Worm (Caenorhabditis elegans) whole organism, early embryonic: ENCODE measurements around the gene stdh-3.

Experiments
- B0310.2 ChIP-seq: sonication (generic microtip); optimal IDR thresholded peaks from 2 replicates; lab custom pipeline; 2016; ENCODE audit warnings: mild to moderate bottlenecking, missing genetic modification characterization, missing compliant biosample characterization
- F13C5.2 ChIP-seq: sonication (generic microtip); optimal IDR thresholded peaks from 2 replicates; lab custom pipeline; 2017; ENCODE audit warnings: mild to moderate bottlenecking, missing genetic modification characterization, inconsistent platforms, missing compliant biosample characterization
- aly-1 ChIP-seq: sonication (generic microtip); optimal IDR thresholded peaks from 2 replicates; lab custom pipeline; 2016; ENCODE audit warnings: missing genetic modification characterization, missing compliant biosample characterization
- ama-1 ChIP-seq: fragments of 150-350 bp; optimal IDR thresholded peaks from 2 replicates; lab custom pipeline; 2014
- ceh-13 ChIP-seq: fragments of 200-800 bp; sonication (Bioruptor generic); optimal IDR thresholded peaks from 2 replicates; lab custom pipeline; 2018; ENCODE audit warnings: mild to moderate bottlenecking, missing genetic modification characterization, missing compliant biosample characterization
- ceh-36 ChIP-seq: sonication (generic microtip); optimal IDR thresholded peaks from 2 replicates; lab custom pipeline; 2016; ENCODE audit warnings: missing genetic modification characterization, inconsistent platforms, missing compliant biosample characterization
- ets-7 ChIP-seq: sonication (generic microtip); optimal IDR thresholded peaks from 2 replicates; lab custom pipeline; 2016; ENCODE audit warnings: missing genotype, missing genetic modification characterization, missing compliant biosample characterization
- flt-1 ChIP-seq: fragments of 200-800 bp; sonication (Bioruptor generic); IDR thresholded peaks from 2 replicates; pipeline ENCODE4 v1.3.6; 2022; ENCODE audit warnings: missing genetic modification characterization, missing compliant biosample characterization
- hmbx-1 ChIP-seq: sonication (generic microtip); optimal IDR thresholded peaks from 2 replicates; lab custom pipeline; 2016; ENCODE audit warnings: mild to moderate bottlenecking, missing genetic modification characterization, missing compliant biosample characterization
- hmg-4 ChIP-seq: fragments of 200-800 bp; sonication (Bioruptor generic); optimal IDR thresholded peaks from 2 replicates; lab custom pipeline; 2018; ENCODE audit warnings: mild to moderate bottlenecking, missing genetic modification characterization, missing compliant biosample characterization
- hnd-1 ChIP-seq: sonication (generic microtip); optimal IDR thresholded peaks from 2 replicates; lab custom pipeline; 2016; ENCODE audit warnings: missing genetic modification characterization, missing compliant biosample characterization
- pes-1 ChIP-seq: fragments of 200-800 bp; sonication (Bioruptor generic); IDR thresholded peaks from 2 replicates; pipeline ENCODE4 v1.3.6; 2022; ENCODE audit warnings: missing genetic modification reagents, missing genetic modification characterization, missing compliant biosample characterization
- scrt-1 ChIP-seq: fragments of 200-800 bp; sonication (Bioruptor generic); IDR thresholded peaks from 2 replicates; pipeline ENCODE4 v1.3.6; 2022; ENCODE audit warnings: missing genetic modification characterization, missing compliant biosample characterization
- sea-1 ChIP-seq: fragments of 200-800 bp; sonication (Bioruptor generic); conservative IDR thresholded peaks from 2 replicates; pipeline ENCODE4 v1.3.6; 2022; ENCODE audit warnings: missing genetic modification characterization, missing compliant biosample characterization
- tbx-11 ChIP-seq: fragments of 200-800 bp; sonication (Bioruptor generic); IDR thresholded peaks from 2 replicates; pipeline ENCODE4 v1.3.6; 2022; ENCODE audit warnings: missing genetic modification characterization, missing compliant biosample characterization
- tbx-37 ChIP-seq: fragments of 200-800 bp; sonication (Bioruptor generic); conservative IDR thresholded peaks from 2 replicates; pipeline ENCODE4 v1.3.6; 2022; ENCODE audit warnings: missing genetic modification reagents, missing genetic modification characterization, missing compliant biosample characterization
- tra-4 ChIP-seq: sonication (generic microtip); optimal IDR thresholded peaks from 2 replicates; lab custom pipeline; 2017; ENCODE audit warnings: missing genetic modification characterization, missing compliant biosample characterization

The stdh-3 gene

DNA sequence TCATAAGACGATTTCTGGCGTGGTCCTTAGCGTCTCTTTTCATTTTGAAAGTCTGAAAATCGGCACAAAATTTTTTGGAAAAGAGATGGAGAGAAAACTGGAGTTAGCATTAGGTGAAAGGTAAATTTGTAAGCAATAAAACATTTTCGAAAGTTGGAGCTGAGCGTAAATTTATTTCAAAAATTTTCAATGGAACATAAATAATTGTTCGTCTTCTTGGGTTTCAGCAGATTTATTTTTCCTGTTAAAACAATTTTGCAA lies 4.4 kb downstream of the stdh-3 start, which contains the start of gene C06B3.6:
Gene C06B3.6 (minus strand): TSS at position 52 of the 261 bp plus-strand sequence.
- TF ChIP-seq B0310.2 (no peak), F13C5.2 (tag; lab: Kevin White, UChicago) (no peak), aly-1 (tag; lab: Kevin White, UChicago) (no peak), pes-1 (GFP tag; lab: Robert Waterston, UW) (no peak), sea-1 (no peak), hmbx-1 (tag; lab: Kevin White, UChicago) (no peak), tbx-11 (no peak), hmg-4 (GFP tag; lab: Kevin White, UChicago) (no peak), ceh-36 (no peak), ama-1 (lab: Kevin White, UChicago) (no peak), ets-7 (no peak), scrt-1 (GFP tag; lab: Robert Waterston, UW) (no peak), tbx-37 (no peak), flt-1 (no peak), ceh-13 (no peak), hnd-1 (tag; lab: Kevin White, UChicago) (no peak), tra-4 (tag; lab: Kevin White, UChicago) (no peak)

DNA sequence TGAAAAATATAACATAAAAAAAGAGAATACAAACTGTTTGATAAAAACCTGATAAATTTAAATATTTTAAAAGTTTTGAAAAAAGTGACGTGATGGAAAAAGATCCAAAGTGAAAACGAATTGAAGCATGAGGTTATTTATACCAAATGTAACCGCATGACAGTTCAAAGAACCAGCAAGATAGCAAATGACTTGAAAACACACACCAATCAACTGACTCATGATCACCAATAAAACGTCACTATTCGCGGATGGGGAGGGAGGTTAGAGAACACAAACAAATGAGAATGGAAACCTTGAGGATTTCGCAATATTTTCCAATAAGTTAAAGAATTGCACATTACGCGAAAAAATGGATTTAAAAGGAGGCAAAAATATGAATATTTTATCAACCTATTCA lies 5.0 kb downstream of the stdh-3 start, which contains the start of gene C06B3.7:
Gene C06B3.7 (plus strand): TSS at position 287 of the 400 bp plus-strand sequence.
- no peak for TF ChIP-seq tbx-11
- TF ChIP-seq tra-4 (tag; lab: Kevin White, UChicago) = no peak
- TF ChIP-seq hmg-4 (GFP tag; lab: Kevin White, UChicago) = no peak
- TF ChIP-seq scrt-1 (GFP tag; lab: Robert Waterston, UW) = no peak
- TF ChIP-seq F13C5.2 (tag; lab: Kevin White, UChicago) = no peak
- no peak for TF ChIP-seq ama-1 (lab: Kevin White, UChicago)
- TF ChIP-seq hnd-1 (tag; lab: Kevin White, UChicago) = no peak
- TF ChIP-seq hmbx-1 (tag; lab: Kevin White, UChicago) = no peak
- no peak for TF ChIP-seq flt-1
- no peak for TF ChIP-seq ceh-13
- no peak for TF ChIP-seq sea-1
- no peak for TF ChIP-seq aly-1 (tag; lab: Kevin White, UChicago)
- no peak for TF ChIP-seq tbx-37
- TF ChIP-seq ceh-36 = no peak

DNA sequence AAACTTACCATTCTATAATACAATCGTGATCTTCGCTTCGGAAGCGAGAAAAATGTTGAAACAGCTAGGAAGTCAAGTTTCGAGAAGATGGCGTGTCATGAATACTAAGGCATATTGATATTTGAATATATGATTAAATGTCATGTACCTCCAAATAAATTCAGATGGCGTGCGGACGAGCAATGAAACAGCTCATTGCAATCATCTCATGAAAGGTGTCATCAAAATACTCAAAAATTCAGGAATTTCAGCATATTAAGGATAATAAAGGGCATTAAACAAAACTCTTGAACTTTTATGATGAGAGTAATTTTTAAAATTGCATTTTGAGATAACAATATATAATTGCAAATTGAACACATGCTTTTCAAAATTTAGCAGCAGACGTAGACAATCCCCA lies 11.0 kb downstream of the stdh-3 start, which contains the start of gene gcy-32:
Gene gcy-32 (minus strand): TSS at position 101 of the 400 bp plus-strand sequence.
- TF ChIP-seq hnd-1 (tag; lab: Kevin White, UChicago) (no peak), hmbx-1 (tag; lab: Kevin White, UChicago) (no peak), ets-7 (no peak), sea-1 (no peak), B0310.2 (no peak), ama-1 (lab: Kevin White, UChicago) (no peak), ceh-13 (no peak), tbx-11 (no peak), ceh-36 (no peak), tra-4 (tag; lab: Kevin White, UChicago) (no peak), tbx-37 (no peak), F13C5.2 (tag; lab: Kevin White, UChicago) (no peak), hmg-4 (GFP tag; lab: Kevin White, UChicago) (no peak), aly-1 (tag; lab: Kevin White, UChicago) (no peak), flt-1 (no peak), pes-1 (GFP tag; lab: Robert Waterston, UW) (no peak), scrt-1 (GFP tag; lab: Robert Waterston, UW) (no peak)

DNA sequence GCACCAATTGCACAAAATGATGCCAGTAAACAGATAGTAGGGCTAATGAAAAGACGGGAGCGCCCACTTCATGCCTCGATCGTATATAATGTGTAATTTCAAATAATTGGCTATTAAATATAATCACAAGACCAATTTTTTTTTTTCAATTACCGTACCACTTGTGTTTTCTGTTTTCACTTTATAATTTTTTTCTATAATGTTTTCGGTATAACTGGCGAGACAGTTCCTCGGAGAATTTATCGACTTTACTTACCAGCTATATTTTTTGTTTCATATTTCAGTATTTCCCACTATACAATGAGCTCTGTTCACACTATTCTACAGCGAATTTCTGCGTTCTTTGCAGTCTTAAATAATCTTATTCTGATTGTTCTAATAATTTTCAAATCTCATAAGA lies 11.8 kb downstream of the stdh-3 start, which contains the start of gene str-252:
Gene str-252 (plus strand): TSS at position 301 of the 400 bp plus-strand sequence.
- TF ChIP-seq tra-4 (tag; lab: Kevin White, UChicago) (no peak), ceh-13 (no peak), hmbx-1 (tag; lab: Kevin White, UChicago) (no peak), sea-1 (no peak), hnd-1 (tag; lab: Kevin White, UChicago) (no peak), flt-1 (no peak), tbx-11 (no peak), tbx-37 (no peak)

DNA sequence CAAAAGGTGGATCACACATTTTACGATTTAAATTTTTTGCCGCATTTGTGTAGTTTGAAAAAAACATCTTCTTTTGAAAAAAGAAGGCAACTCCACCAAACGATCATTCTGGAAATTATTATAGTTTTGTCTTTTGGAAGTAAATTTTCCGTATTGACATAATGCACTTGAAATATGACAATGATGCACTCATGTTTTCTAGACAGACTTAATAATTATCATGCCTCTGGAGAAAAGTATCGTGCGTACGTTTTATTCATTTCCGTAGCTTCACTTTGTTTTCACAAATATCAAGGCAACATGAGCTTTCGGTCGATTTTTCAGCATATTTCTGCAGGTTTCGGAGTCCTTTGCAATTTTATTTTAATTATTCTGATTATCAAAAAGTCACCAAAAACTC lies 13.9 kb downstream of the stdh-3 start, which contains the start of gene str-250:
Gene str-250 (plus strand): TSS at position 301 of the 400 bp plus-strand sequence.
- no peak for TF ChIP-seq sea-1
- TF ChIP-seq tra-4 (tag; lab: Kevin White, UChicago) = no peak
- TF ChIP-seq hmg-4 (GFP tag; lab: Kevin White, UChicago) = no peak
- no peak for TF ChIP-seq pes-1 (GFP tag; lab: Robert Waterston, UW)
- TF ChIP-seq ama-1 (lab: Kevin White, UChicago) = no peak
- TF ChIP-seq hmbx-1 (tag; lab: Kevin White, UChicago) = no peak
- TF ChIP-seq F13C5.2 (tag; lab: Kevin White, UChicago) = no peak
- no peak for TF ChIP-seq aly-1 (tag; lab: Kevin White, UChicago)
- TF ChIP-seq hnd-1 (tag; lab: Kevin White, UChicago) = no peak
- no peak for TF ChIP-seq ceh-36
- no peak for TF ChIP-seq B0310.2
- TF ChIP-seq ceh-13 = no peak
- TF ChIP-seq tbx-11 = no peak

DNA sequence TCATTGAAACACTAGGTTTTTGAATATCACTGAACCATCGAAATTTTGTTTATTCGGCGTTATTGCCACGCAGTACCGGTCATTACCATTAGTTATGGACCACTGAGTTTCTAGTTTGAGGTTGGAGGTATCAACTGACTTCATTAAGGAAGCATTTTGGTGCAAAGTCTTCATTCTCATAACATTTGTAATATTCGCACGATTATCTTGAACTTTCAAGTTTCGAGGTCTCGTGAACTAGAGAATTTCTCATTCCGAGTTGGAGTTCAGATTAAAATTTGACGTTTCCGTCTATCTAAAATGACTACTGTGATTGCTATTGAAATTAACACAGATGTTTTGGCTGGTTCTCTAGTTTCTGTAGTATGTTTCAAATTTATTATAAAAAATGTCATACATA lies 16.3 kb downstream of the stdh-3 start, which contains the start of gene srx-42:
Gene srx-42 (plus strand): TSS at position 301 of the 400 bp plus-strand sequence.
- no peak for TF ChIP-seq F13C5.2 (tag; lab: Kevin White, UChicago)
- no peak for TF ChIP-seq pes-1 (GFP tag; lab: Robert Waterston, UW)
- no peak for TF ChIP-seq scrt-1 (GFP tag; lab: Robert Waterston, UW)
- TF ChIP-seq ets-7 = no peak
- TF ChIP-seq tbx-11 = no peak
- no peak for TF ChIP-seq ceh-13
- no peak for TF ChIP-seq B0310.2
- TF ChIP-seq hnd-1 (tag; lab: Kevin White, UChicago) = no peak
- no peak for TF ChIP-seq hmbx-1 (tag; lab: Kevin White, UChicago)
- TF ChIP-seq ama-1 (lab: Kevin White, UChicago) = no peak
- no peak for TF ChIP-seq aly-1 (tag; lab: Kevin White, UChicago)
- no peak for TF ChIP-seq sea-1
- no peak for TF ChIP-seq ceh-36
- TF ChIP-seq tra-4 (tag; lab: Kevin White, UChicago) = no peak
- TF ChIP-seq hmg-4 (GFP tag; lab: Kevin White, UChicago) = no peak
- no peak for TF ChIP-seq flt-1
- no peak for TF ChIP-seq tbx-37

DNA sequence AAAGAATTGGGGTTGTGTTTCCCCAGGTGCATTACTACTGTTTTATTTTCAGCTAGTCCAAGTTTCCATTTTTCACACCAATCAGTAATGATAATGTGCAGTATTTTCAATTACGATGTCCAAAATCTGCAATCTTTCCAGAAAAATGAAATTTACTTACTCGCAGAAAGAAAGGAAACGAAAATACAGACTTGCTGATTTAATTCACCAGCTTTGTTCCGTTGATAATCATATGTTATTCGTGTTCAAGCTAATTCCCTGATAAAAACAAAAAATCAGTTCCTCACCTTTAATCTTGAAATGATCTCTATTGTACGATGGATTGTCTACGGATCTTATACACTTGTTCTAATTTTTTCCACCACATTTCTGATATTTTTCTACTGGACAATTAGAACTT lies 19.4 kb downstream of the stdh-3 start, which contains the start of gene srxa-11:
Gene srxa-11 (plus strand): TSS at position 301 of the 400 bp plus-strand sequence.
- TF ChIP-seq pes-1 (GFP tag; lab: Robert Waterston, UW) (no peak), tra-4 (tag; lab: Kevin White, UChicago) (no peak), hnd-1 (tag; lab: Kevin White, UChicago) (no peak)
